Worm (Caenorhabditis elegans): ENCODE results near the gene Y60A3A.21.

DNA sequence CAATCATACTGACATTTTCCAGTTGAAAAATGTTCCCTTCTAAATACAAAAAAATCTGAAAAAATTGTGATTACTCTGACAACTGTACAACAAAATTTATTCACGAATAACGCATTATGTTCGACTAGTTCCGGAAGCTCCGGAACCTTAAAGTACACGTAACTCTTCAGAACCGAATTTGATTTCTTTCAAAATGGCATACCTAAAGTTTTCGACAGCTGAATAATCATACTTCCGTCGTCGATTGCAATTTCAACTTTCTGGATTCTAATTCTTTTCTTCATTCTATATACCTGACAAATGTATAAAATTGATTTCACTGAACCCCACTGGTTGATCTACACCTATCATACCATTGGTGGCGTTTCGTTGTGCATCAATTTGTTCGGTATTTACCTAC lies 24.1 kb upstream of the Y60A3A.21 start, which contains the start of gene sri-67:
- no peak for TF ChIP-seq fkh-10 (GFP tag; optimal IDR thresholded peaks at IDR 0.05)
- TF ChIP-seq sea-2 (GFP tag; optimal IDR thresholded peaks at IDR 0.05), result no peak
- no peak for TF ChIP-seq lin-15B (tag; optimal IDR thresholded peaks at IDR 0.05)
- TF ChIP-seq nhr-237 (tag; optimal IDR thresholded peaks at IDR 0.05), result no peak
- TF ChIP-seq nhr-76 (tag; optimal IDR thresholded peaks at IDR 0.05), result no peak
- TF ChIP-seq egl-27 (tag; optimal IDR thresholded peaks at IDR 0.05), result no peak
- TF ChIP-seq pqm-1 (tag; optimal IDR thresholded peaks at IDR 0.05), result no peak
- TF ChIP-seq jun-1 (tag; optimal IDR thresholded peaks at IDR 0.05), result no peak
- no peak for TF ChIP-seq nhr-77 (tag; optimal IDR thresholded peaks at IDR 0.05)
- TF ChIP-seq nhr-23 (tag; optimal IDR thresholded peaks at IDR 0.05), result no peak
- no peak for TF ChIP-seq skn-1 (tag; optimal IDR thresholded peaks at IDR 0.05)
- no peak for TF ChIP-seq pha-4 (tag; optimal IDR thresholded peaks at IDR 0.05)
- no peak for TF ChIP-seq fos-1 (tag; optimal IDR thresholded peaks at IDR 0.05)
